Worm (Caenorhabditis elegans) whole organism, L1 larva: ENCODE results near the gene B0457.2.
A peak's percentile ranks its signal among the peaks of the same experiment; 100 is the strongest.

Source experiments
- C04F5.9 ChIP-seq: sonication (generic microtip); optimal IDR thresholded peaks from 2 replicates; lab custom pipeline; 2016; ENCODE audit warnings: missing genetic modification characterization, missing compliant biosample characterization
- F16B12.6 ChIP-seq: fragments of 150-350 bp; optimal IDR thresholded peaks from 2 replicates; lab custom pipeline; 2014; ENCODE audit warnings: missing biosample characterization, missing genetic modification characterization
- Y116A8C.19 ChIP-seq: sonication (generic microtip); optimal IDR thresholded peaks from 2 replicates; lab custom pipeline; 2016; ENCODE audit warnings: missing compliant biosample characterization, missing genetic modification characterization, borderline replicate concordance
- aly-2 ChIP-seq: fragments of 150-350 bp; optimal IDR thresholded peaks from 2 replicates; lab custom pipeline; 2014; ENCODE audit warnings: missing biosample characterization, missing genetic modification characterization
- ceh-63 ChIP-seq: fragments of 200-800 bp; sonication (Bioruptor generic); optimal IDR thresholded peaks from 2 replicates; lab custom pipeline; 2018; ENCODE audit warnings: mild to moderate bottlenecking, missing genetic modification characterization, missing compliant biosample characterization
- ceh-8 ChIP-seq: fragments of 200-800 bp; sonication (Bioruptor generic); optimal IDR thresholded peaks from 2 replicates; lab custom pipeline; 2018; ENCODE audit warnings: mild to moderate bottlenecking, missing genetic modification characterization, moderate library complexity, missing compliant biosample characterization
- ceh-82 ChIP-seq, 3 experiments: fragments of 150-350 bp in 1 of 3; sonication (generic microtip) in 2 of 3; optimal IDR thresholded peaks; 2 replicates each; lab custom pipeline; 2014 to 2017; ENCODE audit warnings: missing biosample characterization in 3 of 3, missing genetic modification characterization in 3 of 3
- ceh-88 ChIP-seq: fragments of 200-800 bp; sonication (Bioruptor generic); IDR thresholded peaks from 2 replicates; pipeline ENCODE4 v1.3.6; 2022; ENCODE audit warnings: missing genetic modification characterization, missing compliant biosample characterization
- ceh-90 ChIP-seq: sonication (generic microtip); optimal IDR thresholded peaks from 2 replicates; lab custom pipeline; 2016; ENCODE audit warnings: missing genetic modification characterization, missing compliant biosample characterization
- ces-1 ChIP-seq: fragments of 150-350 bp; optimal IDR thresholded peaks from 2 replicates; lab custom pipeline; 2014; ENCODE audit warnings: missing biosample characterization, missing genetic modification reagents, missing genetic modification characterization
- dpl-1 ChIP-seq, 3 experiments: fragments of 150-350 bp in 2 of 3; sonication (generic microtip) in 1 of 3; optimal IDR thresholded peaks; 2 replicates each; lab custom pipeline; 2014 to 2017; ENCODE audit warnings: missing biosample characterization in 3 of 3, missing genetic modification characterization in 3 of 3, missing genetic modification reagents in 3 of 3
- dsc-1 ChIP-seq: sonication (generic microtip); optimal IDR thresholded peaks from 2 replicates; lab custom pipeline; 2016; ENCODE audit warnings: mild to moderate bottlenecking, missing genetic modification characterization, missing compliant biosample characterization
- efl-1 ChIP-seq, 4 experiments: fragments of 150-350 bp; optimal IDR thresholded peaks in 3 of 4; peaks in 1 of 4; 1 replicate in 1 of 4; 2 replicates in 3 of 4; lab custom pipeline; 2014; ENCODE audit warnings: missing biosample characterization in 2 of 4, missing genetic modification characterization in 2 of 4, missing genetic modification reagents in 2 of 4
- efl-3 ChIP-seq: fragments of 200-800 bp; sonication (Bioruptor generic); optimal IDR thresholded peaks from 2 replicates; lab custom pipeline; 2018; ENCODE audit warnings: mild to moderate bottlenecking, missing genetic modification characterization, missing compliant biosample characterization
- egl-13 ChIP-seq: sonication (generic microtip); optimal IDR thresholded peaks from 2 replicates; lab custom pipeline; 2016; ENCODE audit warnings: missing genotype, missing genetic modification reagents, missing genetic modification characterization, missing compliant biosample characterization
- elt-3 ChIP-seq, 6 experiments: fragments of 150-350 bp in 1 of 6; sonication (generic microtip); optimal IDR thresholded peaks; 2 replicates each; lab custom pipeline; 2017 to 2018; ENCODE audit warnings: missing biosample characterization in 6 of 6, missing genetic modification characterization in 6 of 6, inconsistent platforms in 1 of 6
- ets-5 ChIP-seq: fragments of 200-800 bp; sonication (Bioruptor generic); IDR thresholded peaks from 2 replicates; pipeline ENCODE4 v1.3.6; 2022; ENCODE audit warnings: missing genetic modification characterization, missing compliant biosample characterization
- fkh-10 ChIP-seq: sonication (generic microtip); optimal IDR thresholded peaks from 2 replicates; lab custom pipeline; 2017; ENCODE audit warnings: missing biosample characterization, missing genetic modification reagents, missing genetic modification characterization
- fos-1 ChIP-seq: fragments of 150-350 bp; optimal IDR thresholded peaks from 2 replicates; lab custom pipeline; 2014; ENCODE audit warnings: missing biosample characterization, missing genetic modification characterization
- hlh-17 ChIP-seq: fragments of 200-800 bp; sonication (Bioruptor generic); optimal IDR thresholded peaks from 2 replicates; lab custom pipeline; 2018; ENCODE audit warnings: missing genetic modification characterization, mild to moderate bottlenecking, missing compliant biosample characterization, moderate library complexity, borderline replicate concordance
- hlh-4 ChIP-seq: sonication (generic microtip); optimal IDR thresholded peaks from 2 replicates; lab custom pipeline; 2016; ENCODE audit warnings: mild to moderate bottlenecking, missing genetic modification characterization, missing compliant biosample characterization
- hpl-2 ChIP-seq: fragments of 150-350 bp; optimal IDR thresholded peaks from 2 replicates; lab custom pipeline; 2014; ENCODE audit warnings: missing biosample characterization, missing genetic modification reagents, missing genetic modification characterization
- jun-1 ChIP-seq: fragments of 150-350 bp; optimal IDR thresholded peaks from 2 replicates; lab custom pipeline; 2014; ENCODE audit warnings: missing biosample characterization, missing genetic modification reagents, missing genetic modification characterization
- lin-39 ChIP-seq: fragments of 150-350 bp; optimal IDR thresholded peaks from 2 replicates; lab custom pipeline; 2014; ENCODE audit warnings: missing biosample characterization, missing genetic modification reagents, missing genetic modification characterization
- lsy-2 ChIP-seq, 2 experiments: fragments of 150-350 bp; optimal IDR thresholded peaks; 2 replicates each; lab custom pipeline; 2014; ENCODE audit warnings: missing biosample characterization in 2 of 2, missing genetic modification characterization in 2 of 2
- mdl-1 ChIP-seq, 2 experiments: fragments of 150-350 bp; optimal IDR thresholded peaks; 2 replicates each; lab custom pipeline; 2014 to 2017; ENCODE audit warnings: missing biosample characterization in 2 of 2, missing genetic modification characterization in 2 of 2, inconsistent platforms in 1 of 2
- mef-2 ChIP-seq: fragments of 150-350 bp; optimal IDR thresholded peaks from 2 replicates; lab custom pipeline; 2014; ENCODE audit warnings: missing biosample characterization, missing genetic modification characterization
- mep-1 ChIP-seq: fragments of 150-350 bp; optimal IDR thresholded peaks from 2 replicates; lab custom pipeline; 2014; ENCODE audit warnings: missing biosample characterization, missing genetic modification characterization
- nhr-19 ChIP-seq: fragments of 200-800 bp; sonication (Bioruptor generic); conservative IDR thresholded peaks from 2 replicates; pipeline ENCODE4 v1.3.6; 2022; ENCODE audit warnings: missing genetic modification characterization, missing compliant biosample characterization
- nhr-20 ChIP-seq: sonication (generic microtip); optimal IDR thresholded peaks from 2 replicates; lab custom pipeline; 2016; ENCODE audit warnings: mild to moderate bottlenecking, missing genetic modification characterization, missing compliant biosample characterization
- nhr-71 ChIP-seq: sonication (generic microtip); optimal IDR thresholded peaks from 2 replicates; lab custom pipeline; 2016; ENCODE audit warnings: mild to moderate bottlenecking, missing genetic modification characterization, moderate library complexity, missing compliant biosample characterization
- nhr-76 ChIP-seq: sonication (generic microtip); optimal IDR thresholded peaks from 2 replicates; lab custom pipeline; 2017; ENCODE audit warnings: missing biosample characterization, missing genetic modification characterization
- nhr-77 ChIP-seq: fragments of 150-350 bp; optimal IDR thresholded peaks from 2 replicates; lab custom pipeline; 2014; ENCODE audit warnings: missing biosample characterization, missing genetic modification characterization
- nhr-84 ChIP-seq: sonication (generic microtip); optimal IDR thresholded peaks from 2 replicates; lab custom pipeline; 2017; ENCODE audit warnings: missing biosample characterization, missing genetic modification characterization
- nhr-85 ChIP-seq: sonication (generic microtip); peaks from one replicate; lab custom pipeline; 2016; ENCODE audit warnings: missing genetic modification characterization, inconsistent platforms, missing compliant biosample characterization
- nhr-90 ChIP-seq: sonication (generic microtip); optimal IDR thresholded peaks from 2 replicates; lab custom pipeline; 2016; ENCODE audit warnings: mild to moderate bottlenecking, missing genetic modification characterization, missing compliant biosample characterization; ENCODE audit not compliant: poor library complexity
- pag-3 ChIP-seq: sonication (generic microtip); optimal IDR thresholded peaks from 2 replicates; lab custom pipeline; 2017; ENCODE audit warnings: missing genetic modification characterization, mild to moderate bottlenecking, missing compliant biosample characterization, antibody characterized with exemption, borderline replicate concordance; ENCODE audit not compliant: insufficient read depth
- pax-3 ChIP-seq: fragments of 200-800 bp; sonication (Bioruptor generic); optimal IDR thresholded peaks from 2 replicates; lab custom pipeline; 2018; ENCODE audit warnings: mild to moderate bottlenecking, missing genetic modification characterization, moderate library complexity, missing compliant biosample characterization
- pqm-1 ChIP-seq: sonication (generic microtip); optimal IDR thresholded peaks from 3 replicates; lab custom pipeline; 2017; ENCODE audit warnings: missing biosample characterization, missing genetic modification characterization
- skn-1 ChIP-seq: fragments of 150-350 bp; optimal IDR thresholded peaks from 2 replicates; lab custom pipeline; 2014; ENCODE audit warnings: missing biosample characterization, missing genetic modification characterization
- sox-4 ChIP-seq: sonication (generic microtip); optimal IDR thresholded peaks from 2 replicates; lab custom pipeline; 2016; ENCODE audit warnings: missing genetic modification characterization, missing compliant biosample characterization
- tlp-1 ChIP-seq: fragments of 150-350 bp; optimal IDR thresholded peaks from 2 replicates; lab custom pipeline; 2014; ENCODE audit warnings: missing biosample characterization, missing genetic modification characterization
- unc-130 ChIP-seq: fragments of 150-350 bp; optimal IDR thresholded peaks from 2 replicates; lab custom pipeline; 2017; ENCODE audit warnings: missing biosample characterization, missing genetic modification characterization, inconsistent platforms
- unc-30 ChIP-seq: sonication (generic microtip); optimal IDR thresholded peaks from 2 replicates; lab custom pipeline; 2017; ENCODE audit warnings: missing biosample characterization, missing genetic modification characterization
- unc-62 ChIP-seq: fragments of 150-350 bp; optimal IDR thresholded peaks from 2 replicates; lab custom pipeline; 2014; ENCODE audit warnings: missing biosample characterization, missing genetic modification reagents, missing genetic modification characterization
- unc-98 ChIP-seq: fragments of 200-800 bp; sonication (Bioruptor generic); IDR thresholded peaks from 2 replicates; pipeline ENCODE4 v1.3.6; 2022; ENCODE audit warnings: missing genetic modification characterization, missing compliant biosample characterization
- xbp-1 ChIP-seq: sonication (generic microtip); optimal IDR thresholded peaks from 2 replicates; lab custom pipeline; 2016; ENCODE audit warnings: missing genetic modification characterization, missing compliant biosample characterization

B0457.2 gene

ce11 chrII:8969251-8970183 lies 43.2 kb upstream of the B0457.2 start, which contains the start of the genes szy-20 and C18E9.5 (continued):
- TF ChIP-seq elt-3 (tag; optimal IDR thresholded peaks at IDR 0.05; lab: Kevin White, UChicago), result peak in 2 of 6 experiments; percentile 2 to 46
- TF ChIP-seq xbp-1 (tag; lab: Kevin White, UChicago), result peak; percentile 84
- TF ChIP-seq lsy-2 (tag; optimal IDR thresholded peaks at IDR 0.05; lab: Kevin White, UChicago), result peak; percentile 91
- TF ChIP-seq efl-1 (optimal IDR thresholded peaks at IDR 0.05; lab: Kevin White, UChicago), result peak; percentile 98 to 99
- peak; percentile 97 to 100 for TF ChIP-seq efl-1 (GFP tag; optimal IDR thresholded peaks at IDR 0.05 in 1 of 2; lab: Kevin White, UChicago)
- TF ChIP-seq ceh-8 (GFP tag; lab: Kevin White, UChicago), result peak; percentile 72
- no peak for TF ChIP-seq mef-2 (tag; lab: Kevin White, UChicago)
- TF ChIP-seq mep-1, result peak; percentile 90
- TF ChIP-seq hlh-17, result no peak
- no peak for TF ChIP-seq pqm-1 (tag; lab: Kevin White, UChicago)
- no peak for TF ChIP-seq nhr-76
- peak; percentile 88 for TF ChIP-seq nhr-19
- peak; percentile 38 for TF ChIP-seq ceh-90 (tag; lab: Kevin White, UChicago)
- no peak for TF ChIP-seq hlh-4 (tag; lab: Kevin White, UChicago)
- TF ChIP-seq nhr-84 (tag; lab: Kevin White, UChicago), result no peak

ce11 chrII:8964835-8965234 lies 38.5 kb upstream of the B0457.2 start, which contains the start of the genes ndub-3 and C18E9.2:
TSS of gene ndub-3 (minus strand) at chrII:8964890.
TSS of gene C18E9.2 (plus strand) at chrII:8965006.
- TF ChIP-seq tlp-1 (tag; lab: Kevin White, UChicago), result no peak
- no peak for TF ChIP-seq mep-1
- TF ChIP-seq ceh-63 (GFP tag; lab: Kevin White, UChicago), result no peak
- TF ChIP-seq fos-1 (tag; lab: Kevin White, UChicago), result no peak
- TF ChIP-seq nhr-71 (tag; lab: Kevin White, UChicago), result peak; percentile 33
- TF ChIP-seq aly-2 (tag; lab: Kevin White, UChicago), result no peak
- no peak for TF ChIP-seq efl-3
- no peak for TF ChIP-seq mef-2 (tag; lab: Kevin White, UChicago)
- no peak for TF ChIP-seq unc-98 (GFP tag; lab: Robert Waterston, UW)
- no peak for TF ChIP-seq hlh-4 (tag; lab: Kevin White, UChicago)
- TF ChIP-seq nhr-19, result no peak
- TF ChIP-seq dsc-1, result no peak
- peak in 1 of 2 experiments; percentile 24 for TF ChIP-seq mdl-1 (tag; optimal IDR thresholded peaks at IDR 0.05; lab: Kevin White, UChicago)
- no peak for TF ChIP-seq lin-39
- peak; percentile 13 to 75 for TF ChIP-seq lsy-2 (tag; optimal IDR thresholded peaks at IDR 0.05; lab: Kevin White, UChicago)
- no peak for TF ChIP-seq xbp-1 (tag; lab: Kevin White, UChicago)
- no peak for TF ChIP-seq unc-130 (tag; lab: Kevin White, UChicago)
- TF ChIP-seq C04F5.9, result no peak
- no peak for TF ChIP-seq F16B12.6 (tag; lab: Kevin White, UChicago)
- no peak for TF ChIP-seq ceh-88 (GFP tag; lab: Robert Waterston, UW)
- no peak for TF ChIP-seq fkh-10
- TF ChIP-seq egl-13 (tag; lab: Kevin White, UChicago), result no peak
- no peak for TF ChIP-seq jun-1 (tag; lab: Kevin White, UChicago)
- TF ChIP-seq ceh-82 (tag; optimal IDR thresholded peaks at IDR 0.05; lab: Kevin White, UChicago), result peak in 2 of 3 experiments; percentile 4 to 64
- TF ChIP-seq unc-62, result no peak
- no peak for TF ChIP-seq pax-3 (tag; lab: Kevin White, UChicago)
- TF ChIP-seq nhr-90, result no peak
- no peak for TF ChIP-seq ceh-90 (tag; lab: Kevin White, UChicago)
- no peak for TF ChIP-seq pag-3 (tag; lab: Kevin White, UChicago)
- peak; percentile 38 to 66 (median 56) for TF ChIP-seq dpl-1 (GFP tag; optimal IDR thresholded peaks at IDR 0.05; lab: Kevin White, UChicago)
- no peak for TF ChIP-seq ces-1 (GFP tag; lab: Kevin White, UChicago)
- TF ChIP-seq ceh-8 (GFP tag; lab: Kevin White, UChicago), result no peak
- no peak for TF ChIP-seq hpl-2 (GFP tag; lab: Kevin White, UChicago)
- TF ChIP-seq nhr-85, result no peak
- TF ChIP-seq nhr-20 (tag; lab: Kevin White, UChicago), result no peak
- TF ChIP-seq Y116A8C.19 (tag; lab: Kevin White, UChicago), result no peak
- peak; percentile 66 to 67 for TF ChIP-seq efl-1 (optimal IDR thresholded peaks at IDR 0.05; lab: Kevin White, UChicago)
- TF ChIP-seq efl-1 (GFP tag; optimal IDR thresholded peaks at IDR 0.05 in 1 of 2; lab: Kevin White, UChicago), result peak; percentile 48 to 95
- no peak for TF ChIP-seq nhr-77 (tag; lab: Kevin White, UChicago)
- TF ChIP-seq ets-5 (GFP tag; lab: Robert Waterston, UW), result no peak
- TF ChIP-seq unc-30 (tag; lab: Kevin White, UChicago), result no peak
- TF ChIP-seq skn-1 (tag; lab: Kevin White, UChicago), result no peak
- no peak for TF ChIP-seq sox-4 (tag; lab: Kevin White, UChicago)
